Fruit fly (Drosophila melanogaster) whole organism, wandering third instar larva: Measurements from ENCODE around the gene CG15404.

Source experiments
- CG32264 ChIP-seq: fragments of 200-800 bp; sonication (Bioruptor generic); optimal IDR thresholded peaks from 2 replicates; lab custom pipeline; 2016; ENCODE audit warnings: missing biosample characterization, missing genetic modification characterization
- CrebA ChIP-seq: fragments of 200-800 bp; sonication (Bioruptor generic); optimal IDR thresholded peaks from 2 replicates; lab custom pipeline; 2016; ENCODE audit warnings: missing biosample characterization, mild to moderate bottlenecking, missing genetic modification characterization, borderline replicate concordance
- Dif ChIP-seq: fragments of 200-275, 200-300 bp; sonication (Bioruptor generic); optimal IDR thresholded peaks from 2 replicates; lab custom pipeline; 2018; ENCODE audit warnings: missing biosample characterization, missing genetic modification characterization; ENCODE audit not compliant: partially characterized antibody
- GATAd ChIP-seq: sonication (Bioruptor generic); optimal IDR thresholded peaks from 2 replicates; lab custom pipeline; 2016; ENCODE audit warnings: missing biosample characterization, missing genetic modification characterization
- HLH106 ChIP-seq: fragments of 200-800 bp; optimal IDR thresholded peaks from 3 replicates; lab custom pipeline; 2019; ENCODE audit warnings: missing biosample characterization, mild to moderate bottlenecking, missing genetic modification characterization, moderate library complexity
- Hnf4 ChIP-seq: fragments of 200-800 bp; sonication (Bioruptor generic); optimal IDR thresholded peaks from 2 replicates; lab custom pipeline; 2016; ENCODE audit warnings: missing biosample characterization, mild to moderate bottlenecking, missing genetic modification characterization
- Hr78 ChIP-seq: fragments of >200 bp; optimal IDR thresholded peaks from 2 replicates; lab custom pipeline; 2017; ENCODE audit warnings: missing biosample characterization, missing genetic modification characterization
- Jra ChIP-seq: sonication (Bioruptor generic); optimal IDR thresholded peaks from 2 replicates; lab custom pipeline; 2016; ENCODE audit warnings: missing biosample characterization, missing genetic modification characterization
- Mio ChIP-seq: sonication (Bioruptor generic); optimal IDR thresholded peaks from 2 replicates; lab custom pipeline; 2016; ENCODE audit warnings: missing biosample characterization, missing genetic modification characterization
- Myc ChIP-seq: fragments of >200 bp; optimal IDR thresholded peaks from 2 replicates; lab custom pipeline; 2017
- N ChIP-seq: fragments of >200 bp; optimal IDR thresholded peaks from 2 replicates; lab custom pipeline; 2018; ENCODE audit warnings: missing biosample characterization, missing external identifiers, missing genetic modification characterization
- OdsH ChIP-seq: fragments of 200-800 bp; sonication (Bioruptor generic); optimal IDR thresholded peaks from 2 replicates; lab custom pipeline; 2016; ENCODE audit warnings: missing biosample characterization, mild to moderate bottlenecking, missing genetic modification characterization
- Rel ChIP-seq, 2 experiments: fragments of 200-800 bp; sonication (Bioruptor generic) in 1 of 2; optimal IDR thresholded peaks; 2 replicates in 1 of 2; 3 replicates in 1 of 2; lab custom pipeline; 2016 to 2019; ENCODE audit warnings: mild to moderate bottlenecking in 2 of 2, missing biosample characterization in 2 of 2, missing genetic modification characterization in 2 of 2, moderate library complexity in 1 of 2
- Sp1 ChIP-seq: fragments of 200-800 bp; sonication (Bioruptor generic); optimal IDR thresholded peaks from 3 replicates; lab custom pipeline; 2019; ENCODE audit warnings: missing biosample characterization, mild to moderate bottlenecking, missing genetic modification characterization, moderate library complexity
- Vsx2 ChIP-seq: fragments of 200-300, 225-300 bp; sonication (Bioruptor generic); optimal IDR thresholded peaks from 2 replicates; lab custom pipeline; 2018; ENCODE audit warnings: missing biosample characterization, missing genetic modification characterization; ENCODE audit not compliant: partially characterized antibody
- br ChIP-seq: fragments of 200-800 bp; sonication (Bioruptor generic); optimal IDR thresholded peaks from 2 replicates; lab custom pipeline; 2016; ENCODE audit warnings: missing biosample characterization, missing genetic modification characterization
- dl ChIP-seq, 2 experiments: fragments of 175-275, 200-275 bp in 1 of 2; fragments of 200-275 bp in 1 of 2; sonication (Bioruptor generic); optimal IDR thresholded peaks; lab custom pipeline; 2018; ENCODE audit warnings: mild to moderate bottlenecking in 2 of 2, missing biosample characterization in 2 of 2, missing genetic modification characterization in 2 of 2, moderate library complexity in 2 of 2; ENCODE audit not compliant: partially characterized antibody in 2 of 2, insufficient read depth in 1 of 2
- dmrt93B ChIP-seq: fragments of 200-800 bp; sonication (Bioruptor generic); optimal IDR thresholded peaks from 2 replicates; lab custom pipeline; 2018; ENCODE audit warnings: missing biosample characterization, mild to moderate bottlenecking, missing genetic modification characterization
- ey ChIP-seq: fragments of 200-800 bp; sonication (Bioruptor generic); optimal IDR thresholded peaks from 2 replicates; lab custom pipeline; 2016; ENCODE audit warnings: missing biosample characterization, missing genetic modification characterization
- foxo ChIP-seq, 2 experiments: fragments of 200-800 bp; sonication (Bioruptor generic); optimal IDR thresholded peaks; 2 replicates in 1 of 2; 3 replicates in 1 of 2; lab custom pipeline; 2016 to 2017; ENCODE audit warnings: missing biosample characterization in 2 of 2, missing genetic modification characterization in 2 of 2
- fru ChIP-seq: fragments of 200-800 bp; sonication (Bioruptor generic); optimal IDR thresholded peaks from 3 replicates; lab custom pipeline; 2016; ENCODE audit warnings: missing biosample characterization, mild to moderate bottlenecking, missing genetic modification characterization
- h ChIP-seq: fragments of 200-800 bp; sonication (Bioruptor generic); optimal IDR thresholded peaks from 3 replicates; lab custom pipeline; 2016; ENCODE audit warnings: missing biosample characterization, mild to moderate bottlenecking, missing genetic modification characterization
- jim ChIP-seq: fragments of 175-275, 200-325 bp; sonication (Bioruptor generic); optimal IDR thresholded peaks from 2 replicates; lab custom pipeline; 2016; ENCODE audit warnings: missing biosample characterization, mild to moderate bottlenecking, missing genetic modification characterization
- lola ChIP-seq: fragments of >200 bp; optimal IDR thresholded peaks from 2 replicates; lab custom pipeline; 2017; ENCODE audit warnings: missing biosample characterization, missing genetic modification characterization
- pan ChIP-seq: fragments of >200 bp; optimal IDR thresholded peaks from 2 replicates; lab custom pipeline; 2017
- rgr ChIP-seq: fragments of 200-800 bp; sonication (Bioruptor generic); optimal IDR thresholded peaks from 3 replicates; lab custom pipeline; 2016; ENCODE audit warnings: missing biosample characterization, mild to moderate bottlenecking, missing genetic modification characterization
- sage ChIP-seq: fragments of 200-800 bp; sonication (Bioruptor generic); optimal IDR thresholded peaks from 2 replicates; lab custom pipeline; 2016; ENCODE audit warnings: missing biosample characterization, mild to moderate bottlenecking, missing genetic modification characterization
- sv ChIP-seq: fragments of 200-800 bp; sonication (Bioruptor generic); optimal IDR thresholded peaks from 3 replicates; lab custom pipeline; 2016; ENCODE audit warnings: missing biosample characterization, missing genetic modification characterization
- usp ChIP-seq: fragments of >200 bp; optimal IDR thresholded peaks from 2 replicates; lab custom pipeline; 2017; ENCODE audit warnings: missing biosample characterization, missing genetic modification characterization
- woc ChIP-seq: sonication (Bioruptor generic); optimal IDR thresholded peaks from 2 replicates; lab custom pipeline; 2016; ENCODE audit warnings: missing biosample characterization, mild to moderate bottlenecking, missing genetic modification characterization

The CG15404 gene

dm6 chr2L:3152696-3153613, 20.8 kb upstream of the CG15404 start (continued):
- no peak for TF ChIP-seq Dif (GFP tag; lab: Kevin White, UChicago)
- peak; percentile 74 for TF ChIP-seq br
- TF ChIP-seq dl (GFP tag; optimal IDR thresholded peaks at IDR 0.05; lab: Kevin White, UChicago; ENCODE audit: insufficient read depth in 1 of 2, partially characterized antibody in 2 of 2): no peak
- TF ChIP-seq, all 38 proteins: peak for 22

dm6 chr2L:3154749-3155148, 19.0 kb upstream of the CG15404 start:
- TF ChIP-seq CG32264 (GFP tag; lab: Kevin White, UChicago) (no peak), Rel (GFP tag; optimal IDR thresholded peaks at IDR 0.05; lab: Kevin White, UChicago) (no peak), Rel (tag; optimal IDR thresholded peaks at IDR 0.05; lab: Kevin White, UChicago) (no peak), h (GFP tag; lab: Kevin White, UChicago) (no peak), Hr78 (no peak), foxo (GFP tag; optimal IDR thresholded peaks at IDR 0.05; lab: Kevin White, UChicago) (no peak), ey (GFP tag; lab: Kevin White, UChicago) (no peak), woc (GFP tag; lab: Kevin White, UChicago) (no peak), pan (lab: Kevin White, UChicago) (no peak), Vsx2 (GFP tag; lab: Kevin White, UChicago) (no peak), jim (GFP tag; lab: Kevin White, UChicago) (no peak), sage (no peak), sv (GFP tag; lab: Kevin White, UChicago) (no peak), br (no peak), lola (GFP tag; lab: Kevin White, UChicago) (no peak), Myc (lab: Kevin White, UChicago) (no peak), CrebA (no peak)

- TF ChIP-seq woc (GFP tag; lab: Kevin White, UChicago) (no peak), Jra (GFP tag; lab: Kevin White, UChicago) (no peak), Rel (GFP tag; optimal IDR thresholded peaks at IDR 0.05; lab: Kevin White, UChicago) (no peak), Rel (tag; optimal IDR thresholded peaks at IDR 0.05; lab: Kevin White, UChicago) (no peak), Hnf4 (GFP tag; lab: Kevin White, UChicago) (no peak), Myc (lab: Kevin White, UChicago) (no peak), sv (GFP tag; lab: Kevin White, UChicago) (no peak), dmrt93B (no peak), N (GFP tag; lab: Kevin White, UChicago) (no peak), fru (GFP tag; lab: Kevin White, UChicago) (no peak), pan (lab: Kevin White, UChicago) (no peak), foxo (GFP tag; optimal IDR thresholded peaks at IDR 0.05; lab: Kevin White, UChicago) (no peak), CG32264 (GFP tag; lab: Kevin White, UChicago) (no peak), Mio (GFP tag; lab: Kevin White, UChicago) (no peak), Dif (GFP tag; lab: Kevin White, UChicago) (no peak), Sp1 (GFP tag; lab: Kevin White, UChicago) (no peak), usp (GFP tag; lab: Kevin White, UChicago) (no peak), lola (GFP tag; lab: Kevin White, UChicago) (no peak), OdsH (GFP tag; lab: Kevin White, UChicago) (no peak), dl (GFP tag; optimal IDR thresholded peaks at IDR 0.05; lab: Kevin White, UChicago; ENCODE audit: insufficient read depth in 1 of 2, partially characterized antibody in 2 of 2) (no peak)
Observed at dm6 chr2L:3155804-3156203, 18.0 kb upstream of the CG15404 start.

dm6 chr2L:3158260-3159072, 15.3 kb upstream of the CG15404 start:
- TF ChIP-seq Rel (GFP tag; optimal IDR thresholded peaks at IDR 0.05; lab: Kevin White, UChicago): peak; percentile 39
- no peak for TF ChIP-seq Rel (tag; optimal IDR thresholded peaks at IDR 0.05; lab: Kevin White, UChicago)
- TF ChIP-seq br: peak; percentile 19
- peak; percentile 42 for TF ChIP-seq h (GFP tag; lab: Kevin White, UChicago)
- TF ChIP-seq woc (GFP tag; lab: Kevin White, UChicago): peak; percentile 36
- TF ChIP-seq HLH106: peak; percentile 31
- peak; percentile 19 for TF ChIP-seq Hnf4 (GFP tag; lab: Kevin White, UChicago)
- TF ChIP-seq sage: peak; percentile 37
- no peak for TF ChIP-seq Dif (GFP tag; lab: Kevin White, UChicago)
- no peak for TF ChIP-seq jim (GFP tag; lab: Kevin White, UChicago)
- peak; percentile 23 for TF ChIP-seq fru (GFP tag; lab: Kevin White, UChicago)
- no peak for TF ChIP-seq Mio (GFP tag; lab: Kevin White, UChicago)
- peak; percentile 38 for TF ChIP-seq OdsH (GFP tag; lab: Kevin White, UChicago)
- TF ChIP-seq rgr (GFP tag; lab: Kevin White, UChicago): peak; percentile 38
- peak; percentile 55 for TF ChIP-seq Myc (lab: Kevin White, UChicago)
- peak; percentile 35 for TF ChIP-seq GATAd (GFP tag; lab: Kevin White, UChicago)
- TF ChIP-seq CrebA: no peak
- TF ChIP-seq foxo (GFP tag; optimal IDR thresholded peaks at IDR 0.05; lab: Kevin White, UChicago): peak in 1 of 2 experiments; percentile 41
